Worm (Caenorhabditis elegans) whole organism, L4 larva: ENCODE data around the gene rab-39.

ENCODE experiments used
- ceh-20 ChIP-seq: fragments of 200-800 bp; sonication (Bioruptor generic); IDR thresholded peaks from 2 replicates; pipeline ENCODE4 v1.3.6; 2022; ENCODE audit warnings: missing genetic modification reagents, missing genetic modification characterization, missing compliant biosample characterization
- hlh-11 ChIP-seq: fragments of 200-800 bp; sonication (Bioruptor generic); optimal IDR thresholded peaks from 2 replicates; lab custom pipeline; 2018; ENCODE audit warnings: mild to moderate bottlenecking, missing genetic modification characterization, missing compliant biosample characterization
- lin-15B ChIP-seq: fragments of 150-350 bp; sonication (generic microtip); optimal IDR thresholded peaks from 3 replicates; lab custom pipeline; 2014; ENCODE audit warnings: missing biosample characterization, missing genetic modification characterization
- pha-4 ChIP-seq, 2 experiments: fragments of 150-350 bp in 1 of 2; fragments of 200-800 bp in 1 of 2; sonication (Bioruptor generic) in 1 of 2; IDR thresholded peaks in 1 of 2; optimal IDR thresholded peaks in 1 of 2; 2 replicates each; pipeline versions ENCODE4 v1.3.6 to Lab custom; 2014 to 2022; ENCODE audit warnings: missing genetic modification characterization in 2 of 2, missing genetic modification reagents in 2 of 2, missing biosample characterization in 1 of 2, missing compliant biosample characterization in 1 of 2

DNA sequence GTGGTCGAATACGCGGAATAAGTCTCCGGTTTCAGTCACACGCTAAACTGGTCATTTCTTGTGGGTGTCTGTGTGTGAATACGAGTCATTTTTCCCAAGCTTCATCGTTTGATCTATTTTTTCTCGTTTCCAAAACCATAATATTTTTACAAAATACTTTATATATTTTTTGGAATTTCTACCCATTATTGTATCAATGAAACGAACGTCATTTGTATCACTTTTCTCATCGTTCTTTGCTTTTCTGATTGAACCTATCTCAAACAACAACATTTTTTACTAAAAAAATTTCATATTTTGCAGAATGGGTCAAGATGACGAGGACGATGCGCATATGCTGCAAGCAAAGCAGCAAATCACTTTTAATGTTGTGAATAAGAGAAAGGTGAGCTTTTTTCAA is 35.5 kb upstream of the rab-39 start, which contains the start of gene mel-11:
- TF ChIP-seq hlh-11 (tag; lab: Kevin White, UChicago) (no peak), ceh-20 (GFP tag; lab: Robert Waterston, UW) (no peak), lin-15B (tag; lab: Kevin White, UChicago) (no peak), pha-4 (GFP tag; IDR thresholded peaks at IDR 0.05; lab: Robert Waterston, UW) (no peak), pha-4 (tag; optimal IDR thresholded peaks at IDR 0.05; lab: Kevin White, UChicago) (no peak)
